Worm (Caenorhabditis elegans): Measurements from ENCODE around the gene F54F12.1.

The F54F12.1 gene

ce11 chrIII:13002098-13002497, 53.1 kb downstream of the F54F12.1 start, which contains the start of gene ZK1010.10 (continued):
- no peak for TF ChIP-seq pha-2 (tag; optimal IDR thresholded peaks at IDR 0.05)
- no peak for TF ChIP-seq elt-4 (tag; optimal IDR thresholded peaks at IDR 0.05)
- no peak for TF ChIP-seq C38D4.7 (GFP tag; optimal IDR thresholded peaks at IDR 0.05)
- peak; percentile 65 for TF ChIP-seq nfya-1 (tag; optimal IDR thresholded peaks at IDR 0.05)
- TF ChIP-seq ceh-18 (tag; optimal IDR thresholded peaks at IDR 0.05) = peak; percentile 23
- TF ChIP-seq sox-4 (tag; optimal IDR thresholded peaks at IDR 0.05) = no peak
- no peak for TF ChIP-seq sox-2 (GFP tag; IDR thresholded peaks at IDR 0.05)
- no peak for TF ChIP-seq elt-2 (tag; optimal IDR thresholded peaks at IDR 0.05)
- TF ChIP-seq gmeb-2 (tag; optimal IDR thresholded peaks at IDR 0.05) = no peak
- TF ChIP-seq ttx-3 (tag; optimal IDR thresholded peaks at IDR 0.05) = no peak
- no peak for TF ChIP-seq ceh-2 (tag; optimal IDR thresholded peaks at IDR 0.05)
- TF ChIP-seq pros-1 (tag; optimal IDR thresholded peaks at IDR 0.05) = no peak
- TF ChIP-seq rnt-1 (tag; optimal IDR thresholded peaks at IDR 0.05) = no peak
- no peak for TF ChIP-seq ceh-30 (tag; optimal IDR thresholded peaks at IDR 0.05)
- no peak for TF ChIP-seq lin-11 (tag; optimal IDR thresholded peaks at IDR 0.05)
- TF ChIP-seq sdc-2 (tag; optimal IDR thresholded peaks at IDR 0.05) = no peak
- TF ChIP-seq ztf-16 (tag; optimal IDR thresholded peaks at IDR 0.05) = no peak
- no peak for TF ChIP-seq hlh-8 (tag; optimal IDR thresholded peaks at IDR 0.05)
- no peak for TF ChIP-seq pag-3 (tag; optimal IDR thresholded peaks at IDR 0.05; ENCODE audit: borderline replicate concordance)
- TF ChIP-seq mec-3 (tag; optimal IDR thresholded peaks at IDR 0.05; ENCODE audit: borderline replicate concordance) = no peak
- peak; percentile 19 for TF ChIP-seq ceh-34 (tag; optimal IDR thresholded peaks at IDR 0.05)
- TF ChIP-seq eyg-1 (tag; optimal IDR thresholded peaks at IDR 0.05) = no peak

ce11 chrIII:13000457-13000856, 54.8 kb downstream of the F54F12.1 start, which contains the start of gene ZK1010.8:
Gene ZK1010.8 (minus strand): TSS chrIII:13000670.
- TF ChIP-seq hlh-30 (tag; optimal IDR thresholded peaks at IDR 0.05; ENCODE audit: insufficient read depth) (no peak), sdc-2 (tag; optimal IDR thresholded peaks at IDR 0.05) (no peak), npax-4 (tag; optimal IDR thresholded peaks at IDR 0.05) (no peak)
